Worm (Caenorhabditis elegans) whole organism, young adult: ENCODE measurements around the gene F55A11.11.

Experiments used
- B0035.1 ChIP-seq: sonication (generic microtip); optimal IDR thresholded peaks from 2 replicates; lab custom pipeline; 2016; ENCODE audit warnings: missing genetic modification characterization, mild to moderate bottlenecking, missing compliant biosample characterization, missing genotype, missing genetic modification reagents
- B0261.1 ChIP-seq: sonication (generic microtip); optimal IDR thresholded peaks from 2 replicates; lab custom pipeline; 2016; ENCODE audit warnings: mild to moderate bottlenecking, missing genetic modification characterization, moderate library complexity, missing compliant biosample characterization
- B0336.3 ChIP-seq: fragments of 200-800 bp; sonication (Bioruptor generic); IDR thresholded peaks from 2 replicates; pipeline ENCODE4 v1.3.6; 2022; ENCODE audit warnings: missing genetic modification characterization, missing compliant biosample characterization
- F22D6.2 ChIP-seq: sonication (generic microtip); optimal IDR thresholded peaks from 2 replicates; lab custom pipeline; 2016; ENCODE audit warnings: mild to moderate bottlenecking, missing genetic modification characterization, missing compliant biosample characterization
- F37B4.10 ChIP-seq: fragments of 200-800 bp; sonication (Bioruptor generic); IDR thresholded peaks from 2 replicates; pipeline ENCODE4 v1.3.6; 2022; ENCODE audit warnings: missing genetic modification characterization, missing compliant biosample characterization
- F52B5.7 ChIP-seq: sonication (generic microtip); optimal IDR thresholded peaks from 2 replicates; lab custom pipeline; 2016; ENCODE audit warnings: mild to moderate bottlenecking, missing genetic modification characterization, missing compliant biosample characterization
- Y67H2A.10 ChIP-seq: fragments of 200-800 bp; sonication (Bioruptor generic); conservative IDR thresholded peaks from 2 replicates; pipeline ENCODE4 v1.3.6; 2022; ENCODE audit warnings: missing genetic modification reagents, missing genetic modification characterization, missing compliant biosample characterization
- Y79H2A.3 ChIP-seq: fragments of 200-800 bp; sonication (Bioruptor generic); conservative IDR thresholded peaks from 2 replicates; pipeline ENCODE4 v1.3.6; 2022; ENCODE audit warnings: missing genetic modification reagents, missing genetic modification characterization, missing compliant biosample characterization
- ama-1 ChIP-seq, 3 experiments: fragments of 150-350 bp in 1 of 3; sonication (generic microtip) in 2 of 3; optimal IDR thresholded peaks; 2 replicates each; lab custom pipeline; 2014 to 2018; ENCODE audit warnings: missing biosample characterization in 2 of 3, missing genetic modification characterization in 2 of 3, missing genetic modification reagents in 2 of 3
- aptf-2 ChIP-seq: fragments of 200-800 bp; sonication (Bioruptor generic); conservative IDR thresholded peaks from 2 replicates; pipeline ENCODE4 v1.3.6; 2022; ENCODE audit warnings: missing genetic modification reagents, missing genetic modification characterization, missing compliant biosample characterization
- athp-1 ChIP-seq: sonication (generic microtip); optimal IDR thresholded peaks from 2 replicates; lab custom pipeline; 2017; ENCODE audit warnings: mild to moderate bottlenecking, missing genetic modification characterization, missing compliant biosample characterization
- attf-3 ChIP-seq: fragments of 200-800 bp; sonication (Bioruptor generic); conservative IDR thresholded peaks from 2 replicates; pipeline ENCODE4 v1.3.6; 2022; ENCODE audit warnings: missing genetic modification reagents, missing genetic modification characterization, missing compliant biosample characterization
- ccch-3 ChIP-seq: fragments of 200-800 bp; sonication (Bioruptor generic); optimal IDR thresholded peaks from 2 replicates; lab custom pipeline; 2018; ENCODE audit warnings: mild to moderate bottlenecking, missing genetic modification characterization, missing compliant biosample characterization
- cebp-2 ChIP-seq: fragments of 200-800 bp; sonication (Bioruptor generic); IDR thresholded peaks from 2 replicates; pipeline ENCODE4 v1.3.6; 2022; ENCODE audit warnings: missing genetic modification characterization, missing compliant biosample characterization
- ceh-40 ChIP-seq: fragments of 200-800 bp; sonication (Bioruptor generic); IDR thresholded peaks from 2 replicates; pipeline ENCODE4 v1.3.6; 2022; ENCODE audit warnings: missing genetic modification characterization, missing compliant biosample characterization
- ceh-79 ChIP-seq: sonication (generic microtip); optimal IDR thresholded peaks from 2 replicates; lab custom pipeline; 2017; ENCODE audit warnings: mild to moderate bottlenecking, missing genetic modification characterization, missing compliant biosample characterization
- die-1 ChIP-seq: sonication (generic microtip); optimal IDR thresholded peaks from 2 replicates; lab custom pipeline; 2016; ENCODE audit warnings: missing genotype, mild to moderate bottlenecking, missing genetic modification characterization, missing compliant biosample characterization
- dox-1 ChIP-seq: fragments of 200-800 bp; sonication (Bioruptor generic); IDR thresholded peaks from 2 replicates; pipeline ENCODE4 v1.3.6; 2022; ENCODE audit warnings: missing genetic modification reagents, missing genetic modification characterization, missing compliant biosample characterization
- efl-1 ChIP-seq: fragments of 150-350 bp; optimal IDR thresholded peaks from 2 replicates; lab custom pipeline; 2014; ENCODE audit warnings: missing biosample characterization, missing genetic modification reagents, missing genetic modification characterization
- egl-18 ChIP-seq: fragments of 200-800 bp; sonication (Bioruptor generic); IDR thresholded peaks from 2 replicates; pipeline ENCODE4 v1.3.6; 2022; ENCODE audit warnings: missing genetic modification reagents, missing genetic modification characterization, missing compliant biosample characterization
- egrh-3 ChIP-seq: fragments of 200-800 bp; sonication (Bioruptor generic); IDR thresholded peaks from 2 replicates; pipeline ENCODE4 v1.3.6; 2022; ENCODE audit warnings: missing genetic modification reagents, missing genetic modification characterization, missing compliant biosample characterization
- ekl-4 ChIP-seq: fragments of 200-800 bp; sonication (Bioruptor generic); IDR thresholded peaks from 2 replicates; pipeline ENCODE4 v1.3.6; 2022; ENCODE audit warnings: missing genetic modification reagents, missing genetic modification characterization, missing compliant biosample characterization
- fkh-3 ChIP-seq: sonication (generic microtip); optimal IDR thresholded peaks from 2 replicates; lab custom pipeline; 2016; ENCODE audit warnings: mild to moderate bottlenecking, missing genetic modification characterization, missing compliant biosample characterization
- hrde-1 ChIP-seq: sonication (generic microtip); optimal IDR thresholded peaks from 2 replicates; lab custom pipeline; 2016; ENCODE audit warnings: missing genetic modification characterization, mild to moderate bottlenecking, missing compliant biosample characterization, moderate library complexity, missing genotype, missing genetic modification reagents, borderline replicate concordance
- hsf-1 ChIP-seq: fragments of 200-800 bp; sonication (Bioruptor generic); IDR thresholded peaks from 2 replicates; pipeline ENCODE4 v1.3.6; 2022; ENCODE audit warnings: missing genetic modification reagents, missing genetic modification characterization, missing compliant biosample characterization
- lag-1 ChIP-seq: fragments of 200-800 bp; sonication (Bioruptor generic); IDR thresholded peaks from 2 replicates; pipeline ENCODE4 v1.3.6; 2022; ENCODE audit warnings: missing genetic modification reagents, missing genetic modification characterization, missing compliant biosample characterization
- let-526 ChIP-seq: fragments of 200-800 bp; sonication (Bioruptor generic); IDR thresholded peaks from 2 replicates; pipeline ENCODE4 v1.3.6; 2022; ENCODE audit warnings: missing genetic modification reagents, missing genetic modification characterization, missing compliant biosample characterization
- lin-35 ChIP-seq, 3 experiments: fragments of 150-350 bp in 2 of 3; sonication (generic microtip) in 1 of 3; optimal IDR thresholded peaks; 2 replicates each; lab custom pipeline; 2014 to 2018; ENCODE audit warnings: missing biosample characterization in 3 of 3, missing genetic modification characterization in 3 of 3, missing genetic modification reagents in 3 of 3
- lir-1 ChIP-seq: fragments of 200-800 bp; sonication (Bioruptor generic); conservative IDR thresholded peaks from 2 replicates; pipeline ENCODE4 v1.3.6; 2022; ENCODE audit warnings: missing genetic modification reagents, missing genetic modification characterization, missing compliant biosample characterization
- lsy-27 ChIP-seq: sonication (generic microtip); optimal IDR thresholded peaks from 2 replicates; lab custom pipeline; 2017; ENCODE audit warnings: missing genetic modification characterization, mild to moderate bottlenecking, missing compliant biosample characterization, antibody characterized with exemption, missing genotype, borderline replicate concordance; ENCODE audit not compliant: insufficient read depth
- madf-3 ChIP-seq: fragments of 200-800 bp; sonication (Bioruptor generic); IDR thresholded peaks from 2 replicates; pipeline ENCODE4 v1.3.6; 2022; ENCODE audit warnings: missing genetic modification reagents, missing genetic modification characterization, missing compliant biosample characterization
- madf-6 ChIP-seq: fragments of 200-800 bp; sonication (Bioruptor generic); IDR thresholded peaks from 2 replicates; pipeline ENCODE4 v1.3.6; 2022; ENCODE audit warnings: missing genetic modification reagents, missing genetic modification characterization, missing compliant biosample characterization
- nfya-1 ChIP-seq: sonication (generic microtip); optimal IDR thresholded peaks from 2 replicates; lab custom pipeline; 2017; ENCODE audit warnings: antibody characterized with exemption, missing compliant biosample characterization, missing genetic modification characterization, borderline replicate concordance; ENCODE audit not compliant: insufficient read depth
- nfyb-1 ChIP-seq: fragments of 200-800 bp; sonication (Bioruptor generic); IDR thresholded peaks from 2 replicates; pipeline ENCODE4 v1.3.6; 2022; ENCODE audit warnings: missing genetic modification reagents, missing genetic modification characterization, missing compliant biosample characterization
- nhr-27 ChIP-seq: fragments of 200-800 bp; sonication (Bioruptor generic); optimal IDR thresholded peaks from 2 replicates; lab custom pipeline; 2018; ENCODE audit warnings: mild to moderate bottlenecking, missing genetic modification characterization, moderate library complexity, missing compliant biosample characterization
- nhr-90 ChIP-seq: sonication (generic microtip); optimal IDR thresholded peaks from 2 replicates; lab custom pipeline; 2016; ENCODE audit warnings: missing genotype, mild to moderate bottlenecking, missing genetic modification characterization, missing compliant biosample characterization
- pbrm-1 ChIP-seq: fragments of 200-800 bp; sonication (Bioruptor generic); IDR thresholded peaks from 2 replicates; pipeline ENCODE4 v1.3.6; 2022; ENCODE audit warnings: missing genetic modification reagents, missing genetic modification characterization, missing compliant biosample characterization
- rec-8 ChIP-seq, 2 experiments: sonication (generic microtip); optimal IDR thresholded peaks; 2 replicates each; lab custom pipeline; 2016; ENCODE audit warnings: mild to moderate bottlenecking in 2 of 2, missing genetic modification characterization in 2 of 2, missing genetic modification reagents in 2 of 2, missing genotype in 2 of 2, missing biosample characterization in 1 of 2, missing compliant biosample characterization in 1 of 2, moderate library complexity in 1 of 2
- somi-1 ChIP-seq: fragments of 200-800 bp; sonication (Bioruptor generic); optimal IDR thresholded peaks from 2 replicates; lab custom pipeline; 2018; ENCODE audit warnings: mild to moderate bottlenecking, missing genetic modification characterization, missing compliant biosample characterization
- tbp1 ChIP-seq: fragments of 200-800 bp; sonication (Bioruptor generic); optimal IDR thresholded peaks from 2 replicates; lab custom pipeline; 2018; ENCODE audit warnings: mild to moderate bottlenecking, missing genetic modification characterization, missing compliant biosample characterization
- tlf-1 ChIP-seq: fragments of 200-800 bp; sonication (Bioruptor generic); optimal IDR thresholded peaks from 2 replicates; lab custom pipeline; 2018; ENCODE audit warnings: mild to moderate bottlenecking, missing genetic modification characterization, missing compliant biosample characterization
- zfh-2 ChIP-seq: fragments of 200-800 bp; sonication (Bioruptor generic); conservative IDR thresholded peaks from 2 replicates; pipeline ENCODE4 v1.3.6; 2022; ENCODE audit warnings: missing genetic modification reagents, missing genetic modification characterization, missing compliant biosample characterization
- zim-3 ChIP-seq: sonication (generic microtip); optimal IDR thresholded peaks from 2 replicates; lab custom pipeline; 2017; ENCODE audit warnings: mild to moderate bottlenecking, missing genetic modification characterization, moderate library complexity, missing compliant biosample characterization
- ztf-18 ChIP-seq: sonication (generic microtip); optimal IDR thresholded peaks from 2 replicates; lab custom pipeline; 2016; ENCODE audit warnings: missing genotype, mild to moderate bottlenecking, missing genetic modification characterization, missing compliant biosample characterization
- ztf-25 ChIP-seq: fragments of 200-800 bp; sonication (Bioruptor generic); IDR thresholded peaks from 2 replicates; pipeline ENCODE4 v1.3.6; 2022; ENCODE audit warnings: missing genetic modification reagents, missing genetic modification characterization, missing compliant biosample characterization
- ztf-6 ChIP-seq: fragments of 200-800 bp; sonication (Bioruptor generic); IDR thresholded peaks from 2 replicates; pipeline ENCODE4 v1.3.6; 2022; ENCODE audit warnings: missing genetic modification reagents, missing genetic modification characterization, missing compliant biosample characterization

Gene F55A11.11

DNA sequence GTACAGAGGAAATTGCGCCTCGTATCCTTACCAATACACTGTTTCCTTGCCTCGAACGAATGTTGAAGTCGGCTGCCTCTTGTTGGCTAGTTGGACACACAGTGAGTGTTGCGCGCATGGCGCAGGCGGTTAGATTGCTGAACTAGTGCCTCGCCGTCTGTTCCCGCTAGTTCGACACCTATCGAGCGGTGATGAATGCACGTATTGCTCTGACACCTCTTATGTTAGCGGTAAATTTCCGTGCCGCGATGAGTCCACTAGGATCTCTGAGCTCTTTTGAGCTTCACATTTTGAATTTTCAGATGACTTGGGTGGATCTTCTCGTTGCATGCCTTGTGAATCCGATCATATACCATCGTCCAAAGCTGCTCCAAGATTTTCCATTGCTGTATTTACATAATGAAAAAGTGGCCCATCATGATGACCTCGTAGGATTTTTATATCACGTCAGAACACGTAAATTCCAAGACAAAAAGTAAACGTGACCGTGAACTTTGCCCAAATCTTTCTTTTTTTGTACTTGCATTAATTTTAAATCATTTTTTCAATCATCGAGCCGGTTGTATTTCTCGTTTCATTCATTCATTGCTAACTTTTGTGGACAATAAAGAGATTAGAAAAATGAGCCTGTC lies at the start of gene F55A11.11 (continued):
- TF ChIP-seq lin-35 (GFP tag; optimal IDR thresholded peaks at IDR 0.05; lab: Kevin White, UChicago) (peak in 2 of 3 experiments; percentile 24 to 85), ztf-6 (peak; percentile 84; the same call in 1 of the 2 replicates), egrh-3 (GFP tag; lab: Robert Waterston, UW) (peak; percentile 52), aptf-2 (GFP tag; lab: Robert Waterston, UW) (0 out of 2 replicates have a peak, but pooled peaks have one; percentile 7), hsf-1 (peak; percentile 68), Y79H2A.3 (GFP tag; lab: Robert Waterston, UW) (peak; percentile 47; the same call in 1 of the 2 replicates), nhr-90 (tag; lab: Kevin White, UChicago) (peak; percentile 96), cebp-2 (peak; percentile 92), lir-1 (GFP tag; lab: Robert Waterston, UW) (peak; percentile 61), ama-1 (optimal IDR thresholded peaks at IDR 0.05; lab: Kevin White, UChicago) (no peak), ama-1 (GFP tag; optimal IDR thresholded peaks at IDR 0.05; lab: Kevin White, UChicago) (peak; percentile 55 to 91), F22D6.2 (tag; lab: Kevin White, UChicago) (peak; percentile 63), ceh-79 (tag; lab: Kevin White, UChicago) (peak; percentile 82), egl-18 (GFP tag; lab: Robert Waterston, UW) (peak; percentile 85; the same call in 1 of the 2 replicates), somi-1 (GFP tag; lab: Kevin White, UChicago) (peak; percentile 88), tlf-1 (peak; percentile 49), nfyb-1 (GFP tag; lab: Robert Waterston, UW) (peak; percentile 96), zim-3 (tag; lab: Kevin White, UChicago) (peak; percentile 97), dox-1 (GFP tag; lab: Robert Waterston, UW) (peak; percentile 93; the same call in 1 of the 2 replicates), madf-6 (peak; percentile 82), F52B5.7 (tag; lab: Kevin White, UChicago) (peak; percentile 98), ceh-40 (peak; percentile 78; the same call in 1 of the 2 replicates), ccch-3 (GFP tag; lab: Kevin White, UChicago) (peak; percentile 14), F37B4.10 (0 out of 2 replicates have a peak, but pooled peaks have one; percentile 81), ztf-25 (GFP tag; lab: Robert Waterston, UW) (peak; percentile 87), madf-3 (GFP tag; lab: Robert Waterston, UW) (peak; percentile 86), ekl-4 (GFP tag; lab: Robert Waterston, UW) (peak; percentile 89), let-526 (GFP tag; lab: Robert Waterston, UW) (peak; percentile 90), Y67H2A.10 (GFP tag; lab: Robert Waterston, UW) (0 out of 2 replicates have a peak, but pooled peaks have one; percentile 56), athp-1 (tag; lab: Kevin White, UChicago) (peak; percentile 94), tbp1 (GFP tag; lab: Kevin White, UChicago) (peak; percentile 100), pbrm-1 (GFP tag; lab: Robert Waterston, UW) (peak; percentile 88), B0035.1 (peak; percentile 70), lsy-27 (tag; lab: Kevin White, UChicago) (peak; percentile 79), nfya-1 (no peak), ztf-18 (tag; lab: Kevin White, UChicago) (peak; percentile 81), efl-1 (peak; percentile 6), die-1 (peak; percentile 96), fkh-3 (tag; lab: Kevin White, UChicago) (peak; percentile 94), attf-3 (GFP tag; lab: Robert Waterston, UW) (peak; percentile 75), hrde-1 (tag; lab: Kevin White, UChicago) (peak; percentile 92), B0336.3 (peak; percentile 84), lag-1 (no peak), zfh-2 (GFP tag; lab: Robert Waterston, UW) (no peak), nhr-27 (tag; lab: Kevin White, UChicago) (peak; percentile 31), rec-8 (tag; optimal IDR thresholded peaks at IDR 0.05; lab: Kevin White, UChicago) (peak; percentile 91 to 96), B0261.1 (tag; lab: Kevin White, UChicago) (peak; percentile 99)
